Worm (Caenorhabditis elegans) whole organism, midembryonic: ENCODE measurements around the gene D1086.17.

Source experiments
- cog-1 ChIP-seq: sonication (generic microtip); optimal IDR thresholded peaks from 2 replicates; lab custom pipeline; 2016; ENCODE audit warnings: missing genetic modification characterization, missing compliant biosample characterization
- flt-1 ChIP-seq: fragments of 200-800 bp; sonication (Bioruptor generic); IDR thresholded peaks from 2 replicates; pipeline ENCODE4 v1.3.6; 2022; ENCODE audit warnings: missing genetic modification characterization, missing compliant biosample characterization
- tab-1 ChIP-seq: fragments of 200-800 bp; sonication (Bioruptor generic); IDR thresholded peaks from 2 replicates; pipeline ENCODE4 v1.3.6; 2022; ENCODE audit warnings: missing genetic modification characterization, missing compliant biosample characterization

DNA sequence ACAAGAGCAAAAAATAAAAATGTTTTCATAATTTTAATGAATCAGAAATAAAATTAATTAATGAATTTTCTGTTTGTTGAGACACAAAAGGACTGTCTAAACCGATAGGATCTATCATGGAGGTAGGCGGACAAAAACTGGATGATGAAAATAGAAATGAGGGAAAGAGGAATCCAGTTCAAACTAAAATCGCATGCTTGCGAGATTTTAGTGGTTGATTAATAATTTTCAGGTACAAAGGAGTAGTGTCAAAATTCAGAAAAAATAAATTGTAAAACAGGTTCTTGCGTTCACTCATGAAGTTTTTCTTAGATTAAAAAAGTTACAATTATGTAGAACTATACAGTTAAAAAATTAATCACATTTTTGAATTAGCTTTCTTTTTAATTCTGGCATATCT lies 40.3 kb upstream of the D1086.17 start, which contains the start of gene T08G5.3:
- TF ChIP-seq cog-1: no peak
- TF ChIP-seq flt-1: no peak
- TF ChIP-seq tab-1 (GFP tag; lab: Robert Waterston, UW): no peak
